Worm (Caenorhabditis elegans) whole organism, mixed stage, embryonic: ENCODE data around the gene Y37D8A.26.

Source experiments
- blmp-1 ChIP-seq: fragments of 150-350 bp; optimal IDR thresholded peaks from 2 replicates; lab custom pipeline; 2014; ENCODE audit warnings: missing biosample characterization, missing genetic modification characterization
- ces-1 ChIP-seq: fragments of 150-350 bp; optimal IDR thresholded peaks from 2 replicates; lab custom pipeline; 2014; ENCODE audit warnings: missing biosample characterization, missing genetic modification reagents, missing genetic modification characterization
- flh-1 ChIP-seq: fragments of 200-800 bp; sonication (Bioruptor generic); optimal IDR thresholded peaks from 2 replicates; lab custom pipeline; 2018; ENCODE audit warnings: mild to moderate bottlenecking, missing genetic modification characterization, moderate library complexity, missing compliant biosample characterization
- ham-2 ChIP-seq: fragments of 200-800 bp; sonication (Bioruptor generic); optimal IDR thresholded peaks from 2 replicates; lab custom pipeline; 2018; ENCODE audit warnings: mild to moderate bottlenecking, missing genetic modification characterization, missing compliant biosample characterization
- hlh-1 ChIP-seq: fragments of 150-350 bp; optimal IDR thresholded peaks from 2 replicates; lab custom pipeline; 2014; ENCODE audit warnings: missing biosample characterization, missing genetic modification reagents, missing genetic modification characterization
- lin-13 ChIP-seq: fragments of 150-350 bp; optimal IDR thresholded peaks from 2 replicates; lab custom pipeline; 2014; ENCODE audit warnings: missing biosample characterization, missing genetic modification characterization
- nhr-2 ChIP-seq: fragments of 150-350 bp; optimal IDR thresholded peaks from 2 replicates; lab custom pipeline; 2014; ENCODE audit warnings: missing biosample characterization, missing genetic modification characterization
- pha-4 ChIP-seq: fragments of 150-350 bp; optimal IDR thresholded peaks from 2 replicates; lab custom pipeline; 2018; ENCODE audit warnings: missing biosample characterization, missing genetic modification reagents, missing genetic modification characterization
- sem-2 ChIP-seq: fragments of 200-800 bp; sonication (Bioruptor generic); optimal IDR thresholded peaks from 2 replicates; lab custom pipeline; 2018; ENCODE audit warnings: mild to moderate bottlenecking, missing genetic modification characterization, missing compliant biosample characterization
- snpc-4 ChIP-seq: fragments of 150-350 bp; optimal IDR thresholded peaks from 2 replicates; lab custom pipeline; 2014; ENCODE audit warnings: missing biosample characterization, missing genetic modification characterization
- unc-39 ChIP-seq: fragments of 150-350 bp; optimal IDR thresholded peaks from 2 replicates; lab custom pipeline; 2014; ENCODE audit warnings: missing biosample characterization, missing genetic modification characterization
- unc-62 ChIP-seq: fragments of 150-350 bp; optimal IDR thresholded peaks from 2 replicates; lab custom pipeline; 2014; ENCODE audit warnings: missing biosample characterization, missing genetic modification reagents, missing genetic modification characterization

- TF ChIP-seq blmp-1 (tag; lab: Kevin White, UChicago) (no peak), unc-39 (no peak), lin-13 (tag; lab: Kevin White, UChicago) (no peak), ces-1 (GFP tag; lab: Kevin White, UChicago) (peak; percentile 17), hlh-1 (tag; lab: Kevin White, UChicago) (no peak), unc-62 (GFP tag; lab: Kevin White, UChicago) (no peak), ham-2 (no peak), nhr-2 (tag; lab: Kevin White, UChicago) (no peak), pha-4 (tag; lab: Kevin White, UChicago) (no peak), snpc-4 (tag; lab: Kevin White, UChicago) (no peak), flh-1 (no peak), sem-2 (GFP tag; lab: Kevin White, UChicago) (no peak)
Observed at ce11 chrIII:12870060-12870696, 13.7 kb upstream of the Y37D8A.26 start, which contains the start of gene Y37D8A.6.
